Worm (Caenorhabditis elegans) whole organism, mixed stage, embryonic: ENCODE measurements around the gene spop-1.
A peak's percentile ranks its signal among the peaks of the same experiment; 100 is the strongest.

Experiments used
- M03D4.4 ChIP-seq: sonication (generic microtip); optimal IDR thresholded peaks from 2 replicates; lab custom pipeline; 2017; ENCODE audit warnings: mild to moderate bottlenecking, missing genetic modification characterization, missing compliant biosample characterization
- bed-3 ChIP-seq: fragments of 200-800 bp; sonication (Bioruptor generic); optimal IDR thresholded peaks from 3 replicates; lab custom pipeline; 2018; ENCODE audit warnings: mild to moderate bottlenecking, missing genetic modification characterization, moderate library complexity, missing compliant biosample characterization
- blmp-1 ChIP-seq: fragments of 150-350 bp; optimal IDR thresholded peaks from 2 replicates; lab custom pipeline; 2014; ENCODE audit warnings: missing biosample characterization, missing genetic modification characterization
- ceh-39 ChIP-seq: fragments of 150-350 bp; optimal IDR thresholded peaks from 2 replicates; lab custom pipeline; 2014; ENCODE audit warnings: missing biosample characterization, missing genetic modification characterization
- ceh-43 ChIP-seq: fragments of 200-800 bp; sonication (Bioruptor generic); optimal IDR thresholded peaks from 2 replicates; lab custom pipeline; 2018; ENCODE audit warnings: mild to moderate bottlenecking, missing genetic modification characterization, moderate library complexity, missing compliant biosample characterization
- ceh-83 ChIP-seq: fragments of 200-800 bp; sonication (Bioruptor generic); optimal IDR thresholded peaks from 2 replicates; lab custom pipeline; 2018; ENCODE audit warnings: mild to moderate bottlenecking, missing genetic modification characterization, missing compliant biosample characterization
- ces-1 ChIP-seq: fragments of 150-350 bp; optimal IDR thresholded peaks from 2 replicates; lab custom pipeline; 2014; ENCODE audit warnings: missing biosample characterization, missing genetic modification reagents, missing genetic modification characterization
- cnd-1 ChIP-seq: fragments of 200-800 bp; sonication (Bioruptor generic); optimal IDR thresholded peaks from 2 replicates; lab custom pipeline; 2018; ENCODE audit warnings: mild to moderate bottlenecking, missing genetic modification characterization, missing compliant biosample characterization
- drap-1 ChIP-seq: fragments of 200-800 bp; sonication (Bioruptor generic); optimal IDR thresholded peaks from 3 replicates; lab custom pipeline; 2018; ENCODE audit warnings: mild to moderate bottlenecking, missing genetic modification characterization, missing compliant biosample characterization
- elt-1 ChIP-seq: sonication (generic microtip); optimal IDR thresholded peaks from 2 replicates; lab custom pipeline; 2017; ENCODE audit warnings: missing genetic modification characterization, mild to moderate bottlenecking, missing compliant biosample characterization, antibody characterized with exemption, moderate library complexity, borderline replicate concordance; ENCODE audit not compliant: insufficient read depth
- elt-3 ChIP-seq: fragments of 150-350 bp; optimal IDR thresholded peaks from 2 replicates; lab custom pipeline; 2014; ENCODE audit warnings: missing biosample characterization, missing genetic modification characterization
- flh-1 ChIP-seq: fragments of 200-800 bp; sonication (Bioruptor generic); optimal IDR thresholded peaks from 2 replicates; lab custom pipeline; 2018; ENCODE audit warnings: mild to moderate bottlenecking, missing genetic modification characterization, moderate library complexity, missing compliant biosample characterization
- ham-2 ChIP-seq: fragments of 200-800 bp; sonication (Bioruptor generic); optimal IDR thresholded peaks from 2 replicates; lab custom pipeline; 2018; ENCODE audit warnings: mild to moderate bottlenecking, missing genetic modification characterization, missing compliant biosample characterization
- hlh-1 ChIP-seq: fragments of 150-350 bp; optimal IDR thresholded peaks from 2 replicates; lab custom pipeline; 2014; ENCODE audit warnings: missing biosample characterization, missing genetic modification reagents, missing genetic modification characterization
- lin-13 ChIP-seq: fragments of 150-350 bp; optimal IDR thresholded peaks from 2 replicates; lab custom pipeline; 2014; ENCODE audit warnings: missing biosample characterization, missing genetic modification characterization
- lin-32 ChIP-seq: fragments of 200-800 bp; sonication (Bioruptor generic); optimal IDR thresholded peaks from 2 replicates; lab custom pipeline; 2018; ENCODE audit warnings: mild to moderate bottlenecking, missing genetic modification characterization, missing compliant biosample characterization
- lsy-2 ChIP-seq: fragments of 150-350 bp; optimal IDR thresholded peaks from 2 replicates; lab custom pipeline; 2014; ENCODE audit warnings: missing biosample characterization, missing genetic modification characterization
- mab-5 ChIP-seq: fragments of 150-350 bp; optimal IDR thresholded peaks from 2 replicates; lab custom pipeline; 2014; ENCODE audit warnings: missing biosample characterization, missing genetic modification characterization
- mep-1 ChIP-seq: fragments of 150-350 bp; optimal IDR thresholded peaks from 2 replicates; lab custom pipeline; 2017; ENCODE audit warnings: missing biosample characterization, missing genetic modification reagents, missing genetic modification characterization, inconsistent platforms
- mls-2 ChIP-seq: sonication (generic microtip); optimal IDR thresholded peaks from 2 replicates; lab custom pipeline; 2016; ENCODE audit warnings: mild to moderate bottlenecking, missing genetic modification characterization, moderate library complexity, missing compliant biosample characterization
- nhr-12 ChIP-seq: fragments of 150-350 bp; optimal IDR thresholded peaks from 2 replicates; lab custom pipeline; 2014; ENCODE audit warnings: missing biosample characterization, missing genetic modification characterization
- nhr-2 ChIP-seq: fragments of 150-350 bp; optimal IDR thresholded peaks from 2 replicates; lab custom pipeline; 2014; ENCODE audit warnings: missing biosample characterization, missing genetic modification characterization
- nhr-237 ChIP-seq: fragments of 150-350 bp; optimal IDR thresholded peaks from 2 replicates; lab custom pipeline; 2014; ENCODE audit warnings: missing biosample characterization, missing genetic modification characterization
- nhr-28 ChIP-seq: fragments of 150-350 bp; optimal IDR thresholded peaks from 2 replicates; lab custom pipeline; 2014; ENCODE audit warnings: missing biosample characterization, missing genetic modification characterization
- nhr-76 ChIP-seq: sonication (generic microtip); optimal IDR thresholded peaks from 2 replicates; lab custom pipeline; 2017; ENCODE audit warnings: missing biosample characterization, missing genetic modification characterization
- pha-4 ChIP-seq: fragments of 150-350 bp; optimal IDR thresholded peaks from 2 replicates; lab custom pipeline; 2018; ENCODE audit warnings: missing biosample characterization, missing genetic modification reagents, missing genetic modification characterization
- sem-2 ChIP-seq: fragments of 200-800 bp; sonication (Bioruptor generic); optimal IDR thresholded peaks from 2 replicates; lab custom pipeline; 2018; ENCODE audit warnings: mild to moderate bottlenecking, missing genetic modification characterization, missing compliant biosample characterization
- snpc-4 ChIP-seq: fragments of 150-350 bp; optimal IDR thresholded peaks from 2 replicates; lab custom pipeline; 2014; ENCODE audit warnings: missing biosample characterization, missing genetic modification characterization
- sptf-1 ChIP-seq: sonication (generic microtip); optimal IDR thresholded peaks from 2 replicates; lab custom pipeline; 2017; ENCODE audit warnings: mild to moderate bottlenecking, missing genetic modification characterization, moderate library complexity, missing compliant biosample characterization
- tbx-8 ChIP-seq: fragments of 200-800 bp; sonication (Bioruptor generic); optimal IDR thresholded peaks from 2 replicates; lab custom pipeline; 2018; ENCODE audit warnings: mild to moderate bottlenecking, missing genetic modification characterization, moderate library complexity, missing compliant biosample characterization
- unc-120 ChIP-seq: sonication (generic microtip); optimal IDR thresholded peaks from 2 replicates; lab custom pipeline; 2017; ENCODE audit warnings: missing genetic modification characterization, missing compliant biosample characterization; ENCODE audit not compliant: poor library complexity, severe bottlenecking
- unc-39 ChIP-seq: fragments of 150-350 bp; optimal IDR thresholded peaks from 2 replicates; lab custom pipeline; 2014; ENCODE audit warnings: missing biosample characterization, missing genetic modification characterization
- unc-62 ChIP-seq: fragments of 150-350 bp; optimal IDR thresholded peaks from 2 replicates; lab custom pipeline; 2014; ENCODE audit warnings: missing biosample characterization, missing genetic modification reagents, missing genetic modification characterization
- zip-8 ChIP-seq: fragments of 150-350 bp; optimal IDR thresholded peaks from 2 replicates; lab custom pipeline; 2014; ENCODE audit warnings: missing biosample characterization, missing genetic modification characterization
- ztf-11 ChIP-seq: fragments of 150-350 bp; optimal IDR thresholded peaks from 2 replicates; lab custom pipeline; 2014; ENCODE audit warnings: missing biosample characterization, missing genetic modification characterization

spop-1 gene

ce11 chrIII:10132495-10133450 lies 34.9 kb upstream of the spop-1 start:
- TF ChIP-seq nhr-76 (tag; lab: Kevin White, UChicago) (no peak), mab-5 (tag; lab: Kevin White, UChicago) (no peak), ces-1 (GFP tag; lab: Kevin White, UChicago) (no peak), nhr-2 (tag; lab: Kevin White, UChicago) (no peak), unc-39 (tag; lab: Kevin White, UChicago) (no peak), sptf-1 (tag; lab: Kevin White, UChicago) (no peak)

- TF ChIP-seq ceh-39 (tag; lab: Kevin White, UChicago) = no peak
- no peak for TF ChIP-seq nhr-12
- TF ChIP-seq zip-8 (tag; lab: Kevin White, UChicago) = no peak
- no peak for TF ChIP-seq cnd-1
Measured at ce11 chrIII:10126375-10126774, 28.5 kb upstream of the spop-1 start.

DNA sequence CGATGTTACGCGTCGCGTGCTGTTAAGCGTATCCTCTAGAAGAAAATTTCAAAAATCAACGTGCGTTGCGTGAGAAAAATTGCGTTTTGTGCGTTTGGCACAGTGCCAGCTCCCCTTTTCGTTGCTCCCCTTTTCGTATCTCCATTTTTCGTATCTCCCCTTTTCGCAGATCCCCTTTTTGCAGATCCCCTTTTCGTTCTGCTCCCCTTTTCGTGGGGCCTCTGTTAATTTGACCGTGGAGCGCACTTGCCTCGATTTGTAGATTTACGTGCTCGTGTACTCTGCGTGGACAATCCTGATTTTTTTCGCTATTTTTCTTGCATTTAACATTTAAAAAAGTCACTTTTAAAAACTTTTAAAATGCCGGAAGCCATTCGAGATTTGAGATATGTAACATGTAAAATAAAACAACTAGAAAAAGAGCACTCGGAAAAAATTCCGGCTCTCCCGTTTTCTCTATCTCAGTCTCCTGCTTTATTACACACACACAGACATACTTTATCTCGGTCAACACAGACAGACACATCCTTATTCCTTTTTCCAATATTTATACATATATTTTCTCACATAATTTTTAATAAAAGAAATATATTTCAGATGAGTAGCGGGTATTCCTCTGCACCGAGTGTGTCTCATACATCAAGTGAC lies 25.8 kb upstream of the spop-1 start, which contains the start of gene ttll-4:
ttll-4 (plus strand) TSS at position 598 of the 648 bp plus-strand sequence.
- no peak for TF ChIP-seq flh-1 (GFP tag; lab: Kevin White, UChicago)
- TF ChIP-seq elt-3 (tag; lab: Kevin White, UChicago) = no peak
- no peak for TF ChIP-seq ceh-39 (tag; lab: Kevin White, UChicago)
- TF ChIP-seq pha-4 (tag; lab: Kevin White, UChicago) = no peak
- TF ChIP-seq drap-1 (GFP tag; lab: Kevin White, UChicago) = peak; percentile 21
- TF ChIP-seq cnd-1 = peak; percentile 10
- TF ChIP-seq sptf-1 (tag; lab: Kevin White, UChicago) = peak; percentile 68
- TF ChIP-seq sem-2 (GFP tag; lab: Kevin White, UChicago) = no peak
- TF ChIP-seq lsy-2 (tag; lab: Kevin White, UChicago) = peak; percentile 14
- no peak for TF ChIP-seq nhr-2 (tag; lab: Kevin White, UChicago)
- TF ChIP-seq zip-8 (tag; lab: Kevin White, UChicago) = no peak
- TF ChIP-seq ham-2 = no peak
- no peak for TF ChIP-seq unc-62 (GFP tag; lab: Kevin White, UChicago)
- peak; percentile 48 for TF ChIP-seq M03D4.4
- TF ChIP-seq unc-120 (tag; lab: Kevin White, UChicago) = peak; percentile 22
- TF ChIP-seq ztf-11 = no peak
- TF ChIP-seq nhr-237 (tag; lab: Kevin White, UChicago) = no peak
- no peak for TF ChIP-seq hlh-1 (tag; lab: Kevin White, UChicago)
- TF ChIP-seq mep-1 (tag; lab: Kevin White, UChicago) = peak; percentile 60
- peak; percentile 24 for TF ChIP-seq lin-32 (GFP tag; lab: Kevin White, UChicago)
- no peak for TF ChIP-seq nhr-12
- TF ChIP-seq blmp-1 (tag; lab: Kevin White, UChicago) = no peak
- no peak for TF ChIP-seq ceh-43 (GFP tag; lab: Kevin White, UChicago)
- no peak for TF ChIP-seq nhr-76 (tag; lab: Kevin White, UChicago)
- TF ChIP-seq tbx-8 = no peak
- no peak for TF ChIP-seq unc-39 (tag; lab: Kevin White, UChicago)
- peak; percentile 38 for TF ChIP-seq mls-2
- no peak for TF ChIP-seq bed-3 (GFP tag; lab: Kevin White, UChicago)
- no peak for TF ChIP-seq elt-1
- TF ChIP-seq snpc-4 (tag; lab: Kevin White, UChicago) = no peak
- TF ChIP-seq ceh-83 (GFP tag; lab: Kevin White, UChicago) = no peak
- TF ChIP-seq nhr-28 (tag; lab: Kevin White, UChicago) = no peak
- TF ChIP-seq ces-1 (GFP tag; lab: Kevin White, UChicago) = peak; percentile 79
- TF ChIP-seq mab-5 (tag; lab: Kevin White, UChicago) = no peak
- peak; percentile 65 for TF ChIP-seq lin-13 (tag; lab: Kevin White, UChicago)
